Fruit fly (Drosophila melanogaster) whole organism, embryonic: Measurements from ENCODE around the gene galla-2.

ENCODE experiments used
- Aef1 ChIP-seq: fragments of 200-800 bp; sonication (Bioruptor generic); IDR thresholded peaks from 3 replicates; pipeline ENCODE4 v1.3.6; 2022; ENCODE audit warnings: missing biosample characterization, missing genetic modification characterization
- Antp ChIP-seq: fragments of 200-800 bp; sonication (Bioruptor generic); optimal IDR thresholded peaks from 3 replicates; lab custom pipeline; 2016; ENCODE audit warnings: missing biosample characterization, missing genetic modification characterization
- BEAF-32 ChIP-seq: fragments of 200-800 bp; sonication (Bioruptor generic); optimal IDR thresholded peaks from 3 replicates; lab custom pipeline; 2017; ENCODE audit warnings: missing biosample characterization, missing genetic modification characterization, mild to moderate bottlenecking, moderate library complexity, missing genetic modification reagents
- CG10147 ChIP-seq: fragments of 200-800 bp; sonication (Bioruptor generic); optimal IDR thresholded peaks from 2 replicates; lab custom pipeline; 2019; ENCODE audit warnings: missing biosample characterization, mild to moderate bottlenecking, missing genetic modification characterization, moderate library complexity
- CG10209 ChIP-seq: fragments of 200-800 bp; sonication (Bioruptor generic); optimal IDR thresholded peaks from 3 replicates; lab custom pipeline; 2017; ENCODE audit warnings: missing biosample characterization, mild to moderate bottlenecking, missing genetic modification characterization, missing genetic modification reagents
- CG10366 ChIP-seq: fragments of 200-800 bp; sonication (Bioruptor generic); IDR thresholded peaks from 2 replicates; pipeline ENCODE4 v1.3.6; 2022; ENCODE audit warnings: missing biosample characterization, missing genetic modification characterization
- CG10543 ChIP-seq: fragments of 200-800 bp; sonication (Bioruptor generic); optimal IDR thresholded peaks from 3 replicates; lab custom pipeline; 2017; ENCODE audit warnings: missing biosample characterization, mild to moderate bottlenecking, missing genetic modification characterization, moderate library complexity
- CG11093 ChIP-seq: fragments of 200-800 bp; sonication (Bioruptor generic); IDR thresholded peaks from 3 replicates; pipeline ENCODE4 v1.3.6; 2022; ENCODE audit warnings: missing biosample characterization, missing genetic modification characterization
- CG12104 ChIP-seq: fragments of 200-800 bp; sonication (Bioruptor generic); optimal IDR thresholded peaks from 3 replicates; lab custom pipeline; 2016; ENCODE audit warnings: missing biosample characterization, missing genetic modification characterization
- CG12236 ChIP-seq: fragments of 200-800 bp; sonication (Bioruptor generic); optimal IDR thresholded peaks from 2 replicates; lab custom pipeline; 2016; ENCODE audit warnings: missing biosample characterization, missing genetic modification characterization
- CG13123 ChIP-seq: fragments of 200-800 bp; sonication (Bioruptor generic); optimal IDR thresholded peaks from 2 replicates; lab custom pipeline; 2016; ENCODE audit warnings: missing biosample characterization, missing genetic modification characterization
- CG14860 ChIP-seq: fragments of 200-800 bp; sonication (Bioruptor generic); IDR thresholded peaks from 3 replicates; pipeline ENCODE4 v1.3.6; 2022; ENCODE audit warnings: missing biosample characterization, missing genetic modification characterization; ENCODE audit not compliant: partially characterized antibody
- CG15073 ChIP-seq: fragments of 200-800 bp; sonication (Bioruptor generic); optimal IDR thresholded peaks from 2 replicates; lab custom pipeline; 2016; ENCODE audit warnings: missing biosample characterization, missing genetic modification characterization
- CG17912 ChIP-seq: fragments of 200-800 bp; sonication (Bioruptor generic); optimal IDR thresholded peaks from 2 replicates; lab custom pipeline; 2018; ENCODE audit warnings: missing biosample characterization, mild to moderate bottlenecking, missing genetic modification characterization
- CG18764 ChIP-seq: fragments of 200-800 bp; sonication (Bioruptor generic); optimal IDR thresholded peaks from 3 replicates; lab custom pipeline; 2016; ENCODE audit warnings: missing biosample characterization, missing genetic modification characterization
- CG2129 ChIP-seq: fragments of 200-800 bp; sonication (Bioruptor generic); IDR thresholded peaks from 2 replicates; pipeline ENCODE4 v1.3.6; 2022; ENCODE audit warnings: missing biosample characterization, missing genetic modification characterization; ENCODE audit not compliant: partially characterized antibody
- CG2875 ChIP-seq: fragments of 200-800 bp; sonication (Bioruptor generic); optimal IDR thresholded peaks from 2 replicates; lab custom pipeline; 2017; ENCODE audit warnings: missing biosample characterization, mild to moderate bottlenecking, missing genetic modification characterization, missing genetic modification reagents
- CG30431 ChIP-seq: fragments of 200-800 bp; sonication (Bioruptor generic); optimal IDR thresholded peaks from 2 replicates; lab custom pipeline; 2017; ENCODE audit warnings: missing biosample characterization, missing genetic modification characterization
- CG34376 ChIP-seq: fragments of 200-800 bp; sonication (Bioruptor generic); optimal IDR thresholded peaks from 2 replicates; lab custom pipeline; 2018; ENCODE audit warnings: missing biosample characterization, mild to moderate bottlenecking, missing genetic modification characterization
- CG3726 ChIP-seq: fragments of 200-800 bp; sonication (Bioruptor generic); IDR thresholded peaks from 3 replicates; pipeline ENCODE4, ENCODE4 v1.3.6; 2022; ENCODE audit warnings: missing biosample characterization, missing genetic modification characterization
- CG4282 ChIP-seq: fragments of 200-800 bp; sonication (Bioruptor generic); optimal IDR thresholded peaks from 2 replicates; lab custom pipeline; 2016; ENCODE audit warnings: missing biosample characterization, missing genetic modification characterization
- CG4404 ChIP-seq: fragments of 200-800 bp; sonication (Bioruptor generic); IDR thresholded peaks from 2 replicates; pipeline ENCODE4 v1.3.6; 2022; ENCODE audit warnings: missing biosample characterization, missing genetic modification characterization
- CG4617 ChIP-seq: fragments of 200-800 bp; sonication (Bioruptor generic); optimal IDR thresholded peaks from 3 replicates; lab custom pipeline; 2016; ENCODE audit warnings: missing biosample characterization, missing genetic modification characterization, borderline replicate concordance
- CG7357 ChIP-seq: fragments of 200-800 bp; sonication (Bioruptor generic); IDR thresholded peaks from 3 replicates; pipeline ENCODE4 v1.3.6; 2022; ENCODE audit warnings: missing biosample characterization, missing genetic modification characterization
- CG9932 ChIP-seq: fragments of 200-800 bp; sonication (Bioruptor generic); IDR thresholded peaks from 2 replicates; pipeline ENCODE4 v1.3.6; 2022; ENCODE audit warnings: missing biosample characterization, missing genetic modification characterization
- Dbx ChIP-seq: fragments of 200-800 bp; sonication (Bioruptor generic); IDR thresholded peaks from 3 replicates; pipeline ENCODE4 v1.3.6; 2022; ENCODE audit warnings: missing biosample characterization, missing genetic modification characterization
- Doc2 ChIP-seq: fragments of 200-800 bp; sonication (Bioruptor generic); IDR thresholded peaks from 2 replicates; pipeline ENCODE4 v1.3.6; 2022; ENCODE audit warnings: missing biosample characterization, missing genetic modification characterization
- Drgx ChIP-seq: fragments of 200-800 bp; sonication (Bioruptor generic); IDR thresholded peaks from 2 replicates; pipeline ENCODE4 v1.3.6; 2022; ENCODE audit warnings: missing biosample characterization, missing genetic modification characterization
- Ets65A ChIP-seq: fragments of 200-800 bp; sonication (Bioruptor generic); peaks from one replicate; lab custom pipeline; 2016; ENCODE audit warnings: missing biosample characterization, missing genetic modification characterization
- Hsf ChIP-seq: fragments of 200-800 bp; sonication (Bioruptor generic); optimal IDR thresholded peaks from 3 replicates; lab custom pipeline; 2016; ENCODE audit warnings: missing biosample characterization, missing genetic modification characterization
- MBD-R2 ChIP-seq: fragments of 200-800 bp; sonication (Bioruptor generic); IDR thresholded peaks from 2 replicates; pipeline ENCODE4 v1.3.6; 2022; ENCODE audit warnings: missing biosample characterization, missing genetic modification characterization
- Nf-YA ChIP-seq: fragments of 200-800 bp; sonication (Bioruptor generic); IDR thresholded peaks from 2 replicates; pipeline ENCODE4 v1.3.6; 2022; ENCODE audit warnings: missing biosample characterization, missing genetic modification characterization
- Pdp1 ChIP-seq, 2 experiments: fragments of 200-800 bp; sonication (Bioruptor generic); optimal IDR thresholded peaks; 3 replicates each; lab custom pipeline; 2016; ENCODE audit warnings: missing biosample characterization in 2 of 2, missing genetic modification characterization in 2 of 2, mild to moderate bottlenecking in 1 of 2, moderate library complexity in 1 of 2
- Ptx1 ChIP-seq: fragments of 200-800 bp; sonication (Bioruptor generic); IDR thresholded peaks from 2 replicates; pipeline ENCODE4 v1.3.6; 2022; ENCODE audit warnings: missing biosample characterization, missing genetic modification characterization
- Sox102F ChIP-seq: fragments of 200-800 bp; sonication (Bioruptor generic); optimal IDR thresholded peaks from 2 replicates; lab custom pipeline; 2018; ENCODE audit warnings: missing biosample characterization, mild to moderate bottlenecking, missing genetic modification characterization, moderate library complexity
- TFAM ChIP-seq: fragments of 200-800 bp; sonication (Bioruptor generic); optimal IDR thresholded peaks from 2 replicates; lab custom pipeline; 2017; ENCODE audit warnings: missing biosample characterization, missing genetic modification characterization, inconsistent platforms
- Vsx1 ChIP-seq: fragments of 200-800 bp; sonication (Bioruptor generic); optimal IDR thresholded peaks from 2 replicates; lab custom pipeline; 2017; ENCODE audit warnings: missing biosample characterization, mild to moderate bottlenecking, missing genetic modification characterization, missing genetic modification reagents
- aop ChIP-seq: fragments of 200-800 bp; sonication (Bioruptor generic); IDR thresholded peaks from 2 replicates; pipeline ENCODE4 v1.3.6; 2022; ENCODE audit warnings: missing biosample characterization, missing genetic modification characterization
- ase ChIP-seq: fragments of 200-800 bp; sonication (Bioruptor generic); IDR thresholded peaks from 3 replicates; pipeline ENCODE4 v1.3.6; 2022; ENCODE audit warnings: missing biosample characterization, missing genetic modification characterization
- cas ChIP-seq: fragments of 200-800 bp; sonication (Bioruptor generic); IDR thresholded peaks from 2 replicates; pipeline ENCODE4 v1.3.6; 2022; ENCODE audit warnings: missing biosample characterization, missing genetic modification characterization
- crc ChIP-seq: fragments of 200-800 bp; sonication (Bioruptor generic); optimal IDR thresholded peaks from 2 replicates; lab custom pipeline; 2016; ENCODE audit warnings: missing biosample characterization, missing genetic modification characterization
- emc ChIP-seq: fragments of 200-800 bp; sonication (Bioruptor generic); optimal IDR thresholded peaks from 2 replicates; lab custom pipeline; 2016; ENCODE audit warnings: missing biosample characterization, missing genetic modification characterization
- her ChIP-seq: fragments of 200-800 bp; sonication (Bioruptor generic); optimal IDR thresholded peaks from 2 replicates; lab custom pipeline; 2016; ENCODE audit warnings: missing biosample characterization, missing genetic modification characterization
- inv ChIP-seq: fragments of 200-800 bp; sonication (Bioruptor generic); IDR thresholded peaks from 2 replicates; pipeline ENCODE4 v1.3.6; 2022; ENCODE audit warnings: missing biosample characterization, missing genetic modification characterization; ENCODE audit not compliant: partially characterized antibody
- nerfin-2 ChIP-seq: fragments of 200-800 bp; sonication (Bioruptor generic); IDR thresholded peaks from 2 replicates; pipeline ENCODE4 v1.3.6; 2022; ENCODE audit warnings: missing biosample characterization, missing genetic modification characterization; ENCODE audit not compliant: partially characterized antibody
- nmo ChIP-seq: fragments of 200-800 bp; sonication (Bioruptor generic); optimal IDR thresholded peaks from 2 replicates; lab custom pipeline; 2018; ENCODE audit warnings: missing biosample characterization, mild to moderate bottlenecking, missing genetic modification characterization, moderate library complexity
- pan ChIP-seq, 4 experiments: fragments of >200 bp in 3 of 4; fragments of 200-800 bp in 1 of 4; sonication (Bioruptor generic) in 1 of 4; optimal IDR thresholded peaks in 3 of 4; IDR thresholded peaks in 1 of 4; 2 replicates each; pipeline versions ENCODE4 v1.3.6 to Lab custom; 2017 to 2022; ENCODE audit warnings: missing biosample characterization in 2 of 4, missing genetic modification characterization in 2 of 4, mixed read lengths in 1 of 4
- scrt ChIP-seq: fragments of 200-800 bp; sonication (Bioruptor generic); optimal IDR thresholded peaks from 2 replicates; lab custom pipeline; 2018; ENCODE audit warnings: missing biosample characterization, mild to moderate bottlenecking, missing genetic modification characterization, moderate library complexity
- z ChIP-seq: fragments of 200-800 bp; sonication (Bioruptor generic); IDR thresholded peaks from 3 replicates; pipeline ENCODE4 v1.3.6; 2022; ENCODE audit warnings: missing biosample characterization, missing genetic modification characterization
- zfh1 ChIP-seq: fragments of 200-800 bp; sonication (Bioruptor generic); IDR thresholded peaks from 3 replicates; pipeline ENCODE4 v1.3.6; 2022; ENCODE audit warnings: missing biosample characterization, missing genetic modification characterization

The galla-2 gene

dm6 chr3L:10857515-10858023 is 25.1 kb upstream of the galla-2 start (continued):
- TF ChIP-seq Vsx1 (no peak), cas (GFP tag; lab: Robert Waterston, UW) (no peak), CG4282 (GFP tag; lab: Kevin White, UChicago) (peak; percentile 30), CG10209 (GFP tag; lab: Kevin White, UChicago) (peak; percentile 31), CG7357 (no peak), nmo (no peak), z (peak; percentile 82), Drgx (GFP tag; lab: Robert Waterston, UW) (peak; percentile 50; the same call in 1 of the 2 replicates), CG11093 (GFP tag; lab: Robert Waterston, UW) (no peak), crc (no peak), TFAM (no peak), aop (GFP tag; lab: Robert Waterston, UW) (peak; percentile 65; the same call in 1 of the 2 replicates), CG2875 (GFP tag; lab: Kevin White, UChicago) (peak; percentile 60), CG10366 (GFP tag; lab: Robert Waterston, UW) (no peak), her (GFP tag; lab: Kevin White, UChicago) (peak; percentile 41), MBD-R2 (GFP tag; lab: Robert Waterston, UW) (peak; percentile 27; the same call in 1 of the 2 replicates), scrt (peak; percentile 42), CG2129 (GFP tag; lab: Robert Waterston, UW) (no peak), Antp (GFP tag; lab: Kevin White, UChicago) (peak; percentile 39), Pdp1 (GFP tag; optimal IDR thresholded peaks at IDR 0.05; lab: Kevin White, UChicago) (peak; percentile 28 to 32), ase (GFP tag; lab: Robert Waterston, UW) (0 out of 3 replicates have a peak, but pooled peaks have one; percentile 25), inv (GFP tag; lab: Robert Waterston, UW) (peak; percentile 40; the same call in 1 of the 2 replicates), CG17912 (GFP tag; lab: Kevin White, UChicago) (no peak), emc (GFP tag; lab: Kevin White, UChicago) (no peak), BEAF-32 (GFP tag; lab: Kevin White, UChicago) (no peak), CG12104 (GFP tag; lab: Kevin White, UChicago) (no peak), CG10543 (GFP tag; lab: Kevin White, UChicago) (peak; percentile 78), CG4404 (GFP tag; lab: Robert Waterston, UW) (no peak), CG12236 (GFP tag; lab: Kevin White, UChicago) (no peak), CG18764 (GFP tag; lab: Kevin White, UChicago) (no peak), Aef1 (GFP tag; lab: Robert Waterston, UW) (no peak), nerfin-2 (GFP tag; lab: Robert Waterston, UW) (no peak), Doc2 (no peak), CG34376 (peak; percentile 56), pan (optimal IDR thresholded peaks at IDR 0.05; lab: Kevin White, UChicago) (no peak), pan (GFP tag; optimal IDR thresholded peaks at IDR 0.05 in 1 of 2, IDR thresholded peaks at IDR 0.05 in 1 of 2) (peak in 1 of 2 experiments; percentile 60), CG3726 (GFP tag; lab: Robert Waterston, UW) (no peak), Ptx1 (GFP tag; lab: Robert Waterston, UW) (0 out of 2 replicates have a peak, but pooled peaks have one; percentile 17), CG15073 (GFP tag; lab: Kevin White, UChicago) (no peak), CG14860 (no peak), CG13123 (no peak), CG30431 (GFP tag; lab: Kevin White, UChicago) (no peak), Hsf (GFP tag; lab: Kevin White, UChicago) (no peak), Sox102F (GFP tag; lab: Kevin White, UChicago) (no peak), Dbx (GFP tag; lab: Robert Waterston, UW) (no peak; the same call in 1 of the 3 replicates), CG9932 (GFP tag; lab: Robert Waterston, UW) (peak; percentile 48; the same call in 1 of the 2 replicates), zfh1 (GFP tag; lab: Robert Waterston, UW) (peak; percentile 77), CG10147 (GFP tag; lab: Kevin White, UChicago) (no peak), Nf-YA (GFP tag; lab: Robert Waterston, UW) (no peak), Ets65A (no peak), CG4617 (GFP tag; lab: Kevin White, UChicago) (no peak)
